Fruit fly (Drosophila melanogaster) whole organism, wandering third instar larva: ENCODE data around the gene CG32641.

Experiments used
- Abd-B ChIP-seq: fragments of >200 bp; optimal IDR thresholded peaks from 2 replicates; lab custom pipeline; 2017; ENCODE audit warnings: missing biosample characterization, missing genetic modification characterization
- Hr83 ChIP-seq: fragments of 200-300 bp; sonication (Bioruptor generic); optimal IDR thresholded peaks from 2 replicates; lab custom pipeline; 2016; ENCODE audit warnings: missing biosample characterization, mild to moderate bottlenecking, missing genetic modification characterization, moderate library complexity; ENCODE audit not compliant: poor library complexity, severe bottlenecking
- Jra ChIP-seq: sonication (Bioruptor generic); optimal IDR thresholded peaks from 2 replicates; lab custom pipeline; 2016; ENCODE audit warnings: missing biosample characterization, missing genetic modification characterization
- Myc ChIP-seq: fragments of >200 bp; optimal IDR thresholded peaks from 2 replicates; lab custom pipeline; 2017
- Rel ChIP-seq, 2 experiments: fragments of 200-800 bp; sonication (Bioruptor generic) in 1 of 2; optimal IDR thresholded peaks; 2 replicates in 1 of 2; 3 replicates in 1 of 2; lab custom pipeline; 2016 to 2019; ENCODE audit warnings: mild to moderate bottlenecking in 2 of 2, missing biosample characterization in 2 of 2, missing genetic modification characterization in 2 of 2, moderate library complexity in 1 of 2
- ey ChIP-seq: fragments of 200-800 bp; sonication (Bioruptor generic); optimal IDR thresholded peaks from 2 replicates; lab custom pipeline; 2016; ENCODE audit warnings: missing biosample characterization, missing genetic modification characterization
- fru ChIP-seq: fragments of 200-800 bp; sonication (Bioruptor generic); optimal IDR thresholded peaks from 3 replicates; lab custom pipeline; 2016; ENCODE audit warnings: missing biosample characterization, mild to moderate bottlenecking, missing genetic modification characterization
- jim ChIP-seq: fragments of 175-275, 200-325 bp; sonication (Bioruptor generic); optimal IDR thresholded peaks from 2 replicates; lab custom pipeline; 2016; ENCODE audit warnings: missing biosample characterization, mild to moderate bottlenecking, missing genetic modification characterization
- pan ChIP-seq: fragments of >200 bp; optimal IDR thresholded peaks from 2 replicates; lab custom pipeline; 2017
- psq ChIP-seq: fragments of 200-800 bp; sonication (Bioruptor generic); optimal IDR thresholded peaks from 3 replicates; lab custom pipeline; 2017; ENCODE audit warnings: missing biosample characterization, mild to moderate bottlenecking, missing genetic modification characterization, moderate library complexity

dm6 chrX:13226478-13226877, 42.2 kb downstream of the CG32641 start:
- TF ChIP-seq Jra (GFP tag; lab: Kevin White, UChicago) = no peak
- no peak for TF ChIP-seq pan (lab: Kevin White, UChicago)
- TF ChIP-seq jim = no peak
- no peak for TF ChIP-seq ey (GFP tag; lab: Kevin White, UChicago)
- TF ChIP-seq Myc (lab: Kevin White, UChicago) = no peak
- no peak for TF ChIP-seq Rel (GFP tag; optimal IDR thresholded peaks at IDR 0.05; lab: Kevin White, UChicago)
- TF ChIP-seq Rel (tag; optimal IDR thresholded peaks at IDR 0.05; lab: Kevin White, UChicago) = no peak
- TF ChIP-seq Abd-B (GFP tag; lab: Kevin White, UChicago) = no peak
- TF ChIP-seq Hr83 (GFP tag; lab: Kevin White, UChicago) = no peak
- peak; percentile 4 for TF ChIP-seq fru (GFP tag; lab: Kevin White, UChicago)
- no peak for TF ChIP-seq psq
